Fruit fly (Drosophila melanogaster) whole organism, prepupa: ENCODE measurements around the gene CG34011.

ENCODE experiments used
- CG11762 ChIP-seq: fragments of 200-800 bp; sonication (Bioruptor generic); optimal IDR thresholded peaks from 3 replicates; lab custom pipeline; 2016; ENCODE audit warnings: missing biosample characterization, missing genetic modification characterization; ENCODE audit not compliant: insufficient read depth
- CG3919 ChIP-seq: fragments of 200-800 bp; sonication (Bioruptor generic); optimal IDR thresholded peaks from 3 replicates; lab custom pipeline; 2016; ENCODE audit warnings: missing biosample characterization, missing genetic modification characterization
- CG6854 ChIP-seq: fragments of 200-800 bp; sonication (Bioruptor generic); optimal IDR thresholded peaks from 2 replicates; lab custom pipeline; 2017; ENCODE audit warnings: missing biosample characterization, mild to moderate bottlenecking, missing genetic modification characterization
- CG9139 ChIP-seq: fragments of 200-800 bp; sonication (Bioruptor generic); optimal IDR thresholded peaks from 3 replicates; lab custom pipeline; 2017; ENCODE audit warnings: missing biosample characterization, mild to moderate bottlenecking, missing genetic modification characterization
- Eip78C ChIP-seq: fragments of 200-800 bp; sonication (Bioruptor generic); peaks from one replicate; lab custom pipeline; 2016; ENCODE audit warnings: missing biosample characterization, missing genetic modification characterization
- OdsH ChIP-seq: fragments of 200-800 bp; sonication (Bioruptor generic); optimal IDR thresholded peaks from 3 replicates; lab custom pipeline; 2016; ENCODE audit warnings: missing biosample characterization, missing genetic modification characterization
- dsx ChIP-seq: fragments of 200-800 bp; optimal IDR thresholded peaks from 3 replicates; lab custom pipeline; 2019; ENCODE audit warnings: missing biosample characterization, mild to moderate bottlenecking, missing genetic modification characterization, moderate library complexity; ENCODE audit not compliant: poor library complexity, severe bottlenecking
- eg ChIP-seq: fragments of 200-800 bp; sonication (Bioruptor generic); IDR thresholded peaks from 3 replicates; pipeline ENCODE4 v1.3.6; 2022; ENCODE audit warnings: missing biosample characterization, missing genetic modification characterization
- esn ChIP-seq: fragments of 200-800 bp; sonication (Bioruptor generic); optimal IDR thresholded peaks from 2 replicates; lab custom pipeline; 2016; ENCODE audit warnings: missing biosample characterization, mild to moderate bottlenecking, missing genetic modification characterization, moderate library complexity
- fd85E ChIP-seq: fragments of 200-800 bp; sonication (Bioruptor generic); optimal IDR thresholded peaks from 3 replicates; lab custom pipeline; 2016; ENCODE audit warnings: missing biosample characterization, missing genetic modification characterization
- topi ChIP-seq: fragments of 200-800 bp; sonication (Bioruptor generic); optimal IDR thresholded peaks from 3 replicates; lab custom pipeline; 2016; ENCODE audit warnings: missing biosample characterization, missing genetic modification characterization
- vri ChIP-seq: fragments of 200-800 bp; sonication (Bioruptor generic); optimal IDR thresholded peaks from 3 replicates; lab custom pipeline; 2016; ENCODE audit warnings: missing biosample characterization, mild to moderate bottlenecking, missing genetic modification characterization

DNA sequence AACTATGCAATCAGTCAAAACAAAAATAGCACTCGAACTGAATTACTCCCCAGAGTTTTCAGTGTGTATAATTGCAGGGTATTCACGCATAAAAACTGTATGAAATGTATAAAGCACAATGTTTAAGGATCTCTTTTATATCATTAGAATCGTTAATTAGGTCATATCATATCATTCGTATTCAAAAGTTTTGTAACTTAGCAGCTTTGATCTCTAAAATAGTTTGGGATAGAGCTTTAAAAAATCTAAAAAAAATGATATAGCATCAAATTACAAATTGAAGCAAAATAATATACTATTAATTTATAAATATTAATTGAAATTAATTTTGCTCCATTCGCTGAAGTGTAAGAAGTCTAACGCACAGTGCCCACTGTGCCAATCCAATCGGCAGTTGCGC is 13.9 kb downstream of the CG34011 start:
- TF ChIP-seq esn (GFP tag; lab: Kevin White, UChicago) = no peak
- no peak for TF ChIP-seq vri (GFP tag; lab: Kevin White, UChicago)
- no peak for TF ChIP-seq CG9139 (GFP tag; lab: Kevin White, UChicago)
- TF ChIP-seq CG6854 (GFP tag; lab: Kevin White, UChicago) = no peak
- TF ChIP-seq dsx (GFP tag; lab: Kevin White, UChicago) = no peak
- TF ChIP-seq fd85E (GFP tag; lab: Kevin White, UChicago) = no peak
- TF ChIP-seq OdsH (GFP tag; lab: Kevin White, UChicago) = peak; percentile 36
- no peak for TF ChIP-seq CG11762
- peak; percentile 64 for TF ChIP-seq Eip78C (GFP tag; lab: Kevin White, UChicago)
- no peak for TF ChIP-seq topi
- TF ChIP-seq CG3919 = peak; percentile 19
- no peak for TF ChIP-seq eg (GFP tag; lab: Robert Waterston, UW)
